Worm (Caenorhabditis elegans) whole organism, L1 larva: ENCODE data around the gene clec-83.

ENCODE experiments used
- F16B12.6 ChIP-seq: fragments of 150-350 bp; optimal IDR thresholded peaks from 2 replicates; lab custom pipeline; 2014; ENCODE audit warnings: missing biosample characterization, missing genetic modification characterization
- alr-1 ChIP-seq: fragments of 200-800 bp; sonication (Bioruptor generic); optimal IDR thresholded peaks from 2 replicates; lab custom pipeline; 2018; ENCODE audit warnings: borderline replicate concordance, mild to moderate bottlenecking, missing genetic modification characterization, missing compliant biosample characterization
- ces-1 ChIP-seq: fragments of 150-350 bp; optimal IDR thresholded peaks from 2 replicates; lab custom pipeline; 2014; ENCODE audit warnings: missing biosample characterization, missing genetic modification reagents, missing genetic modification characterization
- elt-3 ChIP-seq, 6 experiments: fragments of 150-350 bp in 1 of 6; sonication (generic microtip); optimal IDR thresholded peaks; 2 replicates each; lab custom pipeline; 2017 to 2018; ENCODE audit warnings: missing biosample characterization in 6 of 6, missing genetic modification characterization in 6 of 6, inconsistent platforms in 1 of 6
- irx-1 ChIP-seq: sonication (generic microtip); optimal IDR thresholded peaks from 2 replicates; lab custom pipeline; 2016; ENCODE audit warnings: missing genetic modification characterization, missing compliant biosample characterization
- lin-15B ChIP-seq: fragments of 150-350 bp; sonication (generic microtip); optimal IDR thresholded peaks from 3 replicates; lab custom pipeline; 2014; ENCODE audit warnings: missing biosample characterization, missing genetic modification characterization
- nhr-11 ChIP-seq: fragments of 150-350 bp; optimal IDR thresholded peaks from 2 replicates; lab custom pipeline; 2014; ENCODE audit warnings: missing biosample characterization, missing genetic modification characterization
- nhr-47 ChIP-seq: sonication (generic microtip); optimal IDR thresholded peaks from 2 replicates; lab custom pipeline; 2016; ENCODE audit warnings: mild to moderate bottlenecking, missing genetic modification characterization, moderate library complexity, missing compliant biosample characterization
- nhr-76 ChIP-seq: sonication (generic microtip); optimal IDR thresholded peaks from 2 replicates; lab custom pipeline; 2017; ENCODE audit warnings: missing biosample characterization, missing genetic modification characterization
- nhr-77 ChIP-seq: fragments of 150-350 bp; optimal IDR thresholded peaks from 2 replicates; lab custom pipeline; 2014; ENCODE audit warnings: missing biosample characterization, missing genetic modification characterization
- skn-1 ChIP-seq: fragments of 150-350 bp; optimal IDR thresholded peaks from 2 replicates; lab custom pipeline; 2014; ENCODE audit warnings: missing biosample characterization, missing genetic modification characterization
- snpc-4 ChIP-seq: fragments of 150-350 bp; optimal IDR thresholded peaks from 2 replicates; lab custom pipeline; 2014; ENCODE audit warnings: missing biosample characterization, missing genetic modification characterization
- swsn-7 ChIP-seq: sonication (generic microtip); optimal IDR thresholded peaks from 2 replicates; lab custom pipeline; 2016; ENCODE audit warnings: missing genetic modification characterization, missing compliant biosample characterization

DNA sequence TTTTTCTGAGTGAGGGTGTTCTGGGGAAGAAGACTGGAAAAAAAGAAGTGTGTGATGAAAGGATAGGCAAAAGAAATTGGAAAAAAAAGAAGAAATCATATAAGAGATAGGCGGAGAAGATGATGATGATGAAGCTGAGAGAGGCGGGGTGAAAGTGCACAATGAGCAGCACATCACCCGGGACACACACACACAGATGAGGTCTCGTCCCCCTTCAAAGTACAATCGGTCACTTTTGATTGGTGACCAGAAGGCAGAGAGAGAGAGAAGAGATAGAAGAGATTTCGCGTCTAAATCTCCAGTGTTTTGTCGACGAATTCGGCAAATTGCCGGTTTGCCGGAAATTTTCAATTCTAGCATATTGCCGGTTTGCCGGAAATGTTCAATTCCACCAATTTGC lies 44.0 kb upstream of the clec-83 start:
- TF ChIP-seq nhr-47 (tag; lab: Kevin White, UChicago): no peak
- TF ChIP-seq elt-3 (tag; optimal IDR thresholded peaks at IDR 0.05; lab: Kevin White, UChicago): no peak
- no peak for TF ChIP-seq nhr-11 (tag; lab: Kevin White, UChicago)
- no peak for TF ChIP-seq snpc-4 (tag; lab: Kevin White, UChicago)
- no peak for TF ChIP-seq nhr-76 (tag; lab: Kevin White, UChicago)
- TF ChIP-seq alr-1 (tag; lab: Kevin White, UChicago): no peak
- no peak for TF ChIP-seq F16B12.6
- TF ChIP-seq skn-1 (tag; lab: Kevin White, UChicago): no peak
- TF ChIP-seq swsn-7 (tag; lab: Kevin White, UChicago): no peak
- TF ChIP-seq irx-1 (tag; lab: Kevin White, UChicago): no peak
- TF ChIP-seq lin-15B: no peak
- no peak for TF ChIP-seq ces-1 (GFP tag; lab: Kevin White, UChicago)
- TF ChIP-seq nhr-77 (tag; lab: Kevin White, UChicago): no peak
